Worm (Caenorhabditis elegans): Measurements from ENCODE around the gene F09E5.3.

F09E5.3 gene

ce11 chrII:5326024-5326627, 47.7 kb upstream of the F09E5.3 start (continued):
- peak; percentile 86 for TF ChIP-seq nhr-28 (tag; optimal IDR thresholded peaks at IDR 0.05)
- no peak for TF ChIP-seq lim-7 (GFP tag; IDR thresholded peaks at IDR 0.05)
- no peak for TF ChIP-seq ceh-28 (tag; optimal IDR thresholded peaks at IDR 0.05)
- TF ChIP-seq cey-2 (tag; optimal IDR thresholded peaks at IDR 0.05; ENCODE audit: borderline replicate concordance, insufficient read depth), result no peak
- TF ChIP-seq fos-1 (tag; optimal IDR thresholded peaks at IDR 0.05), result no peak
- no peak for TF ChIP-seq ama-1 (optimal IDR thresholded peaks at IDR 0.05)
- TF ChIP-seq Y48G9A.11 (GFP tag; IDR thresholded peaks at IDR 0.05), result no peak
- no peak for TF ChIP-seq T20F7.1 (GFP tag; optimal IDR thresholded peaks at IDR 0.05)
- no peak for TF ChIP-seq nhr-25 (tag; optimal IDR thresholded peaks at IDR 0.05; ENCODE audit: borderline replicate concordance, insufficient read depth)
- TF ChIP-seq nhr-102 (tag; optimal IDR thresholded peaks at IDR 0.05), result no peak
- peak; percentile 66 for TF ChIP-seq mep-1 (tag; optimal IDR thresholded peaks at IDR 0.05)
- peak; percentile 13 for TF ChIP-seq nhr-6 (tag; optimal IDR thresholded peaks at IDR 0.05)
- TF ChIP-seq zag-1 (tag; optimal IDR thresholded peaks at IDR 0.05), result no peak
- no peak for TF ChIP-seq nhr-42 (GFP tag; IDR thresholded peaks at IDR 0.05)
- TF ChIP-seq vab-7 (GFP tag; IDR thresholded peaks at IDR 0.05), result no peak
- TF ChIP-seq mdl-1 (tag; optimal IDR thresholded peaks at IDR 0.05), result peak in 1 of 2 experiments; percentile 69
- TF ChIP-seq zfp-2 (tag; optimal IDR thresholded peaks at IDR 0.05), result no peak
- no peak for TF ChIP-seq jun-1 (tag; optimal IDR thresholded peaks at IDR 0.05)

- TF ChIP-seq daf-16 (GFP tag; optimal IDR thresholded peaks at IDR 0.05), result peak in 1 of 2 experiments; percentile 62
- no peak for TF ChIP-seq daf-16 (tag; optimal IDR thresholded peaks at IDR 0.05)
- no peak for TF ChIP-seq hlh-30 (tag; optimal IDR thresholded peaks at IDR 0.05; ENCODE audit: insufficient read depth)
- no peak for TF ChIP-seq mep-1 (tag; optimal IDR thresholded peaks at IDR 0.05)
Measured at ce11 chrII:5326891-5327290, 46.9 kb upstream of the F09E5.3 start.

ce11 chrII:5328912-5329311, 44.9 kb upstream of the F09E5.3 start:
- no peak for TF ChIP-seq vab-7 (GFP tag; IDR thresholded peaks at IDR 0.05)
- TF ChIP-seq aha-1 (tag), result peak; percentile 76
- no peak for TF ChIP-seq zip-2 (tag; optimal IDR thresholded peaks at IDR 0.05)
- no peak for TF ChIP-seq lin-39 (tag; optimal IDR thresholded peaks at IDR 0.05)
- no peak for TF ChIP-seq ztf-11 (tag; optimal IDR thresholded peaks at IDR 0.05)
- no peak for TF ChIP-seq php-3 (GFP tag; IDR thresholded peaks at IDR 0.05)
- no peak for TF ChIP-seq nhr-42 (GFP tag; IDR thresholded peaks at IDR 0.05)
- peak in 1 of 2 experiments; percentile 24 for TF ChIP-seq lsy-2 (tag; optimal IDR thresholded peaks at IDR 0.05)

- TF ChIP-seq nhr-102 (tag; optimal IDR thresholded peaks at IDR 0.05) (peak; percentile 91), mdt-29 (GFP tag; IDR thresholded peaks at IDR 0.05) (peak; percentile 59; the same call in 1 of the 2 replicates), mes-2 (tag; optimal IDR thresholded peaks at IDR 0.05; ENCODE audit: poor library complexity, severe bottlenecking) (peak; percentile 67), nhr-48 (tag; optimal IDR thresholded peaks at IDR 0.05) (peak; percentile 90), hlh-30 (tag; optimal IDR thresholded peaks at IDR 0.05; ENCODE audit: insufficient read depth) (peak; percentile 94), T20F7.1 (GFP tag; optimal IDR thresholded peaks at IDR 0.05) (peak; percentile 64), nhr-77 (tag; optimal IDR thresholded peaks at IDR 0.05) (peak; percentile 76), dpl-1 (GFP tag; optimal IDR thresholded peaks at IDR 0.05) (peak; percentile 26), T26A8.4 (GFP tag; IDR thresholded peaks at IDR 0.05) (peak; percentile 64), zfp-3 (GFP tag; conservative IDR thresholded peaks at IDR 0.05) (0 out of 2 replicates have a peak, but pooled peaks have one; percentile 27), spr-3 (GFP tag; optimal IDR thresholded peaks at IDR 0.05) (no peak), ZK546.5 (tag; optimal IDR thresholded peaks at IDR 0.05) (no peak), lin-13 (GFP tag; optimal IDR thresholded peaks at IDR 0.05) (peak; percentile 65), mxl-3 (GFP tag; optimal IDR thresholded peaks at IDR 0.05) (peak; percentile 81), tag-97 (GFP tag; IDR thresholded peaks at IDR 0.05) (no peak), ceh-28 (tag; optimal IDR thresholded peaks at IDR 0.05) (no peak), nhr-237 (tag; optimal IDR thresholded peaks at IDR 0.05) (no peak), dmd-8 (GFP tag; IDR thresholded peaks at IDR 0.05) (no peak), set-16 (GFP tag; IDR thresholded peaks at IDR 0.05) (0 out of 2 replicates have a peak, but pooled peaks have one; percentile 10), jun-1 (tag; optimal IDR thresholded peaks at IDR 0.05) (peak; percentile 72), lir-3 (tag; optimal IDR thresholded peaks at IDR 0.05) (no peak), ceh-82 (tag; optimal IDR thresholded peaks at IDR 0.05) (no peak), attf-4 (tag; optimal IDR thresholded peaks at IDR 0.05) (no peak), skn-1 (tag; optimal IDR thresholded peaks at IDR 0.05) (no peak)
Measured at ce11 chrII:5330206-5330686, 43.6 kb upstream of the F09E5.3 start.
